Worm (Caenorhabditis elegans): Measurements from ENCODE around the gene T16G1.6.

DNA sequence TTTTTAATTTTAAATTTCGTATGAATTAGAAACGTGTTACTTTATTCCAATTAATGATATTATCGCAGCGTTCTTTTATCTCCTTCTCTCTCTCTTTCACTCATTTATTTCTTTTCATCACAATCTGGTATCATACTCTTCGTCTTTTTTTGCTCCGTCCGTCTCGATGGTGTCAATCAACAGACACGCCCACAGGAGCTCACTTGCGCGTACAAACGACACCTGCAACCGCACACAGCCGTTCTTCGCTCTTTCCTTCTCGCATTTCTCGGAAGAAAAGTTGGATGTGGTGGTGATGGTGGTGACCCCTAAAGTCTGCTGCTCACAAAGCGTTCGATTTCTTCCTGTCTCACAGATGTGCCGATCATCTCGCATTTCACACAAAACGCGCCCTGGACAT is 28.4 kb downstream of the T16G1.6 start:
- no peak for TF ChIP-seq ztf-29 (GFP tag; IDR thresholded peaks at IDR 0.05)
- no peak for TF ChIP-seq med-1 (GFP tag; optimal IDR thresholded peaks at IDR 0.05; ENCODE audit: insufficient read depth)
- no peak for TF ChIP-seq flt-1 (GFP tag; IDR thresholded peaks at IDR 0.05)
- no peak for TF ChIP-seq tab-1 (GFP tag; IDR thresholded peaks at IDR 0.05)
- TF ChIP-seq T22C8.4 (GFP tag; IDR thresholded peaks at IDR 0.05) = no peak
- no peak for TF ChIP-seq klf-2 (GFP tag; conservative IDR thresholded peaks at IDR 0.05)
- no peak for TF ChIP-seq ztf-23 (GFP tag; IDR thresholded peaks at IDR 0.05)
- no peak for TF ChIP-seq ref-1 (GFP tag; conservative IDR thresholded peaks at IDR 0.05)
- no peak for TF ChIP-seq cog-1 (tag; optimal IDR thresholded peaks at IDR 0.05)

Measured in whole organism, midembryonic.